Worm (Caenorhabditis elegans): ENCODE measurements around the gene F26F12.5.

F26F12.5 gene

DNA sequence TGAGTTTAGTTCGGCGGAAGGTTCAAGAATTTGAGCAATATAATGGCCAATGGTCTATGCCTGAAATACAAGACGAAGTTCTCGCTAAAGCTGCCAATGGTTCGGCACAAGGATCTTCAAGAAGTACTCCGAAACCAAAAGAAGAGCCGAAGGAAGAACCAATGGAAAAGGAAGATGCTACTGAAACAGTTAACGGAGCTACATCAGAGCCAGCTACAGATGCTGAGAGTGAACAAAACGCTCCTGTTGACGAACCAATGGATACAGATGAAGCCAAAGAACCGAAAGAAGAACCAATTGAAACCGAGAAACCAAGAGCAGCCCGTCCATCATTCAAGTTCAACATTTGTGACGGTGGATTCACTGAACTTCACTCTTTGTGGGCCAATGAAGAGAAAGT, 33.7 kb downstream of the F26F12.5 start:
- no peak for TF ChIP-seq lsy-2 (tag; optimal IDR thresholded peaks at IDR 0.05)
- no peak for TF ChIP-seq lin-39 (tag; optimal IDR thresholded peaks at IDR 0.05)
- TF ChIP-seq nhr-21 (tag; optimal IDR thresholded peaks at IDR 0.05) = no peak
- no peak for TF ChIP-seq nhr-6 (tag; optimal IDR thresholded peaks at IDR 0.05)
- no peak for TF ChIP-seq egl-27 (tag; optimal IDR thresholded peaks at IDR 0.05)
- no peak for TF ChIP-seq lin-13 (GFP tag; optimal IDR thresholded peaks at IDR 0.05)
- TF ChIP-seq mab-5 (tag; optimal IDR thresholded peaks at IDR 0.05) = no peak
- TF ChIP-seq zag-1 (tag; optimal IDR thresholded peaks at IDR 0.05) = no peak
- TF ChIP-seq mbf-1 (tag; optimal IDR thresholded peaks at IDR 0.05) = no peak
- no peak for TF ChIP-seq nhr-10 (tag; optimal IDR thresholded peaks at IDR 0.05)
- no peak for TF ChIP-seq unc-62 (GFP tag; optimal IDR thresholded peaks at IDR 0.05)
- no peak for TF ChIP-seq ztf-11 (tag; optimal IDR thresholded peaks at IDR 0.05)
- no peak for TF ChIP-seq sem-4 (tag; optimal IDR thresholded peaks at IDR 0.05)
- no peak for TF ChIP-seq ceh-82 (tag; optimal IDR thresholded peaks at IDR 0.05)

DNA sequence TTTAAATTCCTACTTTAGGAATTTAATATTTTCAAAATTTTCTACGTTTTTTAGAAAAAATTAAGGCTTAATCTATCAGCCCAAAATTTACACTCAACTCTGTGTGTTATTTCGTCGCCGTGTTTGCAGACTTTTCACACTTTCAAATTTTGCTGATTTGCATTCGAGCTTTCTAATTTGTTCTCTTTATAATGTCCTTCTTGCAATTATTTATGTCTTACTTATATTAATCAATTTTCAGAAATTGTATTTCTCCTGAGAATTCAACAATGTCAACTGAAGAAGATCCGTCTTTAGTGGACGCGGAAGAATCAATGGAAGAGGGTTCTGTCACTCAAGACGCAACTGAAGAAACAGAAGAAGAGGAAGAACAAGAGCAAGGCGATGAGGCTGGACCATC, 38.4 kb downstream of the F26F12.5 start, which contains the start of gene let-418:
TSS of gene let-418 (plus strand) at position 242 of the 400 bp plus-strand sequence.
- TF ChIP-seq skn-1 (tag; optimal IDR thresholded peaks at IDR 0.05) (no peak), elt-1 (tag; optimal IDR thresholded peaks at IDR 0.05) (no peak), unc-62 (GFP tag; optimal IDR thresholded peaks at IDR 0.05) (no peak), ceh-82 (tag; optimal IDR thresholded peaks at IDR 0.05) (no peak), C34F6.9 (tag; optimal IDR thresholded peaks at IDR 0.05) (no peak), nhr-25 (tag; optimal IDR thresholded peaks at IDR 0.05) (no peak), fos-1 (tag; optimal IDR thresholded peaks at IDR 0.05) (no peak), lsy-2 (tag; optimal IDR thresholded peaks at IDR 0.05) (no peak), F13H6.1 (tag; optimal IDR thresholded peaks at IDR 0.05) (no peak), ztf-4 (tag; optimal IDR thresholded peaks at IDR 0.05) (no peak), nhr-77 (tag; optimal IDR thresholded peaks at IDR 0.05) (no peak), dmd-4 (tag; optimal IDR thresholded peaks at IDR 0.05) (no peak)

DNA sequence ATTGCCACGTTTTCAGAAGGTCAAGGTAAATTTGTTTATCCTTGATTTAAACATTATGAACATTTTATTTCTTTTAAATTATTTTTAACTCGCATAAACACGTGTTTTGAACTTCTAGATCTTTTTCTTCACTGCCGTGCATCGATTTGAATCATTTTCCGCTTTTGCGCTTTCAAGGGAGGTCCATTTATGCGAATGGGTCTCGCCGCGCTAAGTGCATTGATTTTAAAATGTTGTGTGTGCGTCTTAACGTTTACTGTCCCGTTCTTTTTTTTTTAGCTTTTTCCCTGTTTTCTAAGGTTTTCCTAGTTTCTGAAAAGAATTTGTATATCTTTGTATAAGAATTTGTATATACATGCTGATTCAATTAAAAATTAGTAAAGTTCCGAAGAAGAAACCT, 39.5 kb downstream of the F26F12.5 start:
- no peak for TF ChIP-seq ceh-82 (tag; optimal IDR thresholded peaks at IDR 0.05)
- no peak for TF ChIP-seq F13H6.1 (tag; optimal IDR thresholded peaks at IDR 0.05)
- no peak for TF ChIP-seq nhr-11 (tag; optimal IDR thresholded peaks at IDR 0.05)
- no peak for TF ChIP-seq C34F6.9 (tag; optimal IDR thresholded peaks at IDR 0.05)
- TF ChIP-seq peb-1 (tag; optimal IDR thresholded peaks at IDR 0.05) = no peak
- no peak for TF ChIP-seq nhr-12 (tag; optimal IDR thresholded peaks at IDR 0.05)
- no peak for TF ChIP-seq mab-5 (tag; optimal IDR thresholded peaks at IDR 0.05)
- no peak for TF ChIP-seq lin-13 (GFP tag; optimal IDR thresholded peaks at IDR 0.05)
- TF ChIP-seq R02D3.7 (tag; optimal IDR thresholded peaks at IDR 0.05) = no peak
- no peak for TF ChIP-seq snpc-4 (tag; optimal IDR thresholded peaks at IDR 0.05)
- TF ChIP-seq ztf-11 (tag; optimal IDR thresholded peaks at IDR 0.05) = no peak
- no peak for TF ChIP-seq nhr-77 (tag; optimal IDR thresholded peaks at IDR 0.05)
- TF ChIP-seq lin-39 (tag; optimal IDR thresholded peaks at IDR 0.05) = no peak
- TF ChIP-seq sma-9 (GFP tag; optimal IDR thresholded peaks at IDR 0.05) = no peak
- no peak for TF ChIP-seq sma-9 (tag; optimal IDR thresholded peaks at IDR 0.05)
- TF ChIP-seq nhr-10 (tag; optimal IDR thresholded peaks at IDR 0.05) = no peak

ce11 chrV:5822968-5823367, 42.0 kb downstream of the F26F12.5 start:
- TF ChIP-seq dmd-4 (tag; optimal IDR thresholded peaks at IDR 0.05) (no peak), nhr-21 (tag; optimal IDR thresholded peaks at IDR 0.05) (peak; percentile 90), lin-13 (GFP tag; optimal IDR thresholded peaks at IDR 0.05) (no peak), peb-1 (tag; optimal IDR thresholded peaks at IDR 0.05) (no peak), nhr-237 (tag; optimal IDR thresholded peaks at IDR 0.05) (no peak), nhr-77 (tag; optimal IDR thresholded peaks at IDR 0.05) (no peak), nhr-6 (tag; optimal IDR thresholded peaks at IDR 0.05) (no peak), fos-1 (tag; optimal IDR thresholded peaks at IDR 0.05) (peak; percentile 91), nhr-25 (tag; optimal IDR thresholded peaks at IDR 0.05) (peak; percentile 79), nhr-11 (tag; optimal IDR thresholded peaks at IDR 0.05) (no peak), aly-2 (tag; optimal IDR thresholded peaks at IDR 0.05) (no peak), gmeb-1 (tag; optimal IDR thresholded peaks at IDR 0.05) (peak; percentile 12), zag-1 (tag; optimal IDR thresholded peaks at IDR 0.05) (no peak), unc-39 (tag; optimal IDR thresholded peaks at IDR 0.05) (no peak), Y55F3AM.14 (GFP tag; optimal IDR thresholded peaks at IDR 0.05) (no peak), skn-1 (tag; optimal IDR thresholded peaks at IDR 0.05) (no peak), crh-2 (tag; optimal IDR thresholded peaks at IDR 0.05) (peak; percentile 55), F13H6.1 (tag; optimal IDR thresholded peaks at IDR 0.05) (no peak), alr-1 (tag; optimal IDR thresholded peaks at IDR 0.05) (no peak), ceh-82 (tag; optimal IDR thresholded peaks at IDR 0.05) (no peak), unc-55 (GFP tag; optimal IDR thresholded peaks at IDR 0.05) (no peak), elt-1 (tag; optimal IDR thresholded peaks at IDR 0.05) (no peak), ztf-4 (tag; optimal IDR thresholded peaks at IDR 0.05) (no peak), C34F6.9 (tag; optimal IDR thresholded peaks at IDR 0.05) (no peak), elt-3 (tag; optimal IDR thresholded peaks at IDR 0.05) (no peak), snpc-4 (tag; optimal IDR thresholded peaks at IDR 0.05) (no peak), nhr-23 (tag; optimal IDR thresholded peaks at IDR 0.05) (no peak), lin-39 (tag; optimal IDR thresholded peaks at IDR 0.05) (no peak), mab-5 (tag; optimal IDR thresholded peaks at IDR 0.05) (no peak), nhr-10 (tag; optimal IDR thresholded peaks at IDR 0.05) (no peak), blmp-1 (tag; optimal IDR thresholded peaks at IDR 0.05; ENCODE audit: insufficient read depth) (peak; percentile 91), ceh-16 (tag; optimal IDR thresholded peaks at IDR 0.05) (no peak), nhr-12 (tag; optimal IDR thresholded peaks at IDR 0.05) (no peak), mbf-1 (tag; optimal IDR thresholded peaks at IDR 0.05) (no peak), ztf-11 (tag; optimal IDR thresholded peaks at IDR 0.05) (no peak), nhr-129 (tag; optimal IDR thresholded peaks at IDR 0.05) (peak; percentile 10), ztf-1 (GFP tag; conservative IDR thresholded peaks at IDR 0.05) (no peak), R02D3.7 (tag; optimal IDR thresholded peaks at IDR 0.05) (no peak), unc-62 (GFP tag; optimal IDR thresholded peaks at IDR 0.05) (no peak)
